Fruit fly (Drosophila melanogaster) whole organism, embryonic: ENCODE data around the gene CG6788.

Experiments
- B-H2 ChIP-seq: fragments of 200-800 bp; sonication (Bioruptor generic); optimal IDR thresholded peaks from 2 replicates; lab custom pipeline; 2018; ENCODE audit warnings: missing biosample characterization, mild to moderate bottlenecking, missing genetic modification characterization
- Bteb2 ChIP-seq: fragments of 200-800 bp; sonication (Bioruptor generic); optimal IDR thresholded peaks from 2 replicates; lab custom pipeline; 2016; ENCODE audit warnings: missing biosample characterization, missing genetic modification characterization
- CG10147 ChIP-seq: fragments of 200-800 bp; sonication (Bioruptor generic); optimal IDR thresholded peaks from 2 replicates; lab custom pipeline; 2019; ENCODE audit warnings: missing biosample characterization, mild to moderate bottlenecking, missing genetic modification characterization, moderate library complexity
- CG10462 ChIP-seq: fragments of 200-800 bp; sonication (Bioruptor generic); optimal IDR thresholded peaks from 2 replicates; lab custom pipeline; 2016; ENCODE audit warnings: missing biosample characterization, missing genetic modification characterization
- CG10654 ChIP-seq: fragments of 200-800 bp; sonication (Bioruptor generic); optimal IDR thresholded peaks from 2 replicates; lab custom pipeline; 2016; ENCODE audit warnings: missing biosample characterization, missing genetic modification characterization
- CG10959 ChIP-seq: fragments of 200-800 bp; sonication (Bioruptor generic); IDR thresholded peaks from 2 replicates; pipeline ENCODE4 v1.3.6; 2022; ENCODE audit warnings: missing biosample characterization, missing genetic modification characterization
- CG11247 ChIP-seq: fragments of 200-800 bp; sonication (Bioruptor generic); IDR thresholded peaks from 2 replicates; pipeline ENCODE4 v1.3.6; 2022; ENCODE audit warnings: missing biosample characterization, missing genetic modification characterization
- CG13296 ChIP-seq: fragments of 200-800 bp; sonication (Bioruptor generic); optimal IDR thresholded peaks from 3 replicates; lab custom pipeline; 2018; ENCODE audit warnings: missing biosample characterization, mild to moderate bottlenecking, missing genetic modification characterization
- CG13894 ChIP-seq: fragments of 200-800 bp; sonication (Bioruptor generic); optimal IDR thresholded peaks from 3 replicates; lab custom pipeline; 2018; ENCODE audit warnings: missing biosample characterization, mild to moderate bottlenecking, missing genetic modification characterization, moderate library complexity
- CG15269 ChIP-seq: fragments of 200-800 bp; sonication (Bioruptor generic); optimal IDR thresholded peaks from 2 replicates; lab custom pipeline; 2018; ENCODE audit warnings: missing biosample characterization, mild to moderate bottlenecking, missing genetic modification characterization, moderate library complexity
- CG17802 ChIP-seq: fragments of 200-800 bp; sonication (Bioruptor generic); optimal IDR thresholded peaks from 2 replicates; lab custom pipeline; 2018; ENCODE audit warnings: missing biosample characterization, mild to moderate bottlenecking, missing genetic modification characterization, moderate library complexity
- CG18599 ChIP-seq: fragments of 200-800 bp; sonication (Bioruptor generic); optimal IDR thresholded peaks from 3 replicates; lab custom pipeline; 2017; ENCODE audit warnings: missing biosample characterization, missing genetic modification characterization, mild to moderate bottlenecking, moderate library complexity, missing genetic modification reagents
- CG2129 ChIP-seq: fragments of 200-800 bp; sonication (Bioruptor generic); IDR thresholded peaks from 2 replicates; pipeline ENCODE4 v1.3.6; 2022; ENCODE audit warnings: missing biosample characterization, missing genetic modification characterization; ENCODE audit not compliant: partially characterized antibody
- CG2875 ChIP-seq: fragments of 200-800 bp; sonication (Bioruptor generic); optimal IDR thresholded peaks from 2 replicates; lab custom pipeline; 2017; ENCODE audit warnings: missing biosample characterization, mild to moderate bottlenecking, missing genetic modification characterization, missing genetic modification reagents
- CG3847 ChIP-seq: fragments of 200-800 bp; sonication (Bioruptor generic); IDR thresholded peaks from 2 replicates; pipeline ENCODE4 v1.3.6; 2022; ENCODE audit warnings: missing biosample characterization, missing genetic modification characterization
- CG6791 ChIP-seq: fragments of 200-800 bp; sonication (Bioruptor generic); IDR thresholded peaks from 3 replicates; pipeline ENCODE4 v1.3.6; 2022; ENCODE audit warnings: missing biosample characterization, missing genetic modification characterization; ENCODE audit not compliant: partially characterized antibody
- D19B ChIP-seq: fragments of 200-800 bp; sonication (Bioruptor generic); optimal IDR thresholded peaks from 2 replicates; lab custom pipeline; 2017; ENCODE audit warnings: missing biosample characterization, mild to moderate bottlenecking, missing genetic modification characterization
- Dad ChIP-seq: fragments of 200-800 bp; sonication (Bioruptor generic); optimal IDR thresholded peaks from 3 replicates; lab custom pipeline; 2016; ENCODE audit warnings: missing biosample characterization, missing genetic modification characterization
- Dek ChIP-seq: fragments of 200-800 bp; sonication (Bioruptor generic); optimal IDR thresholded peaks from 3 replicates; lab custom pipeline; 2019; ENCODE audit warnings: missing biosample characterization, mild to moderate bottlenecking, missing genetic modification characterization, moderate library complexity
- Dll ChIP-seq: fragments of 200-800 bp; sonication (Bioruptor generic); IDR thresholded peaks from 4 replicates; pipeline ENCODE4 v1.3.6; 2022; ENCODE audit warnings: missing biosample characterization, missing genetic modification characterization; ENCODE audit not compliant: partially characterized antibody
- Dp ChIP-seq: fragments of 200-800 bp; sonication (Bioruptor generic); optimal IDR thresholded peaks from 2 replicates; lab custom pipeline; 2018; ENCODE audit warnings: missing biosample characterization, mild to moderate bottlenecking, missing genetic modification characterization, moderate library complexity
- Elba2 ChIP-seq: fragments of 200-800 bp; sonication (Bioruptor generic); optimal IDR thresholded peaks from 3 replicates; lab custom pipeline; 2016; ENCODE audit warnings: missing biosample characterization, missing genetic modification characterization
- Ets65A ChIP-seq: fragments of 200-800 bp; sonication (Bioruptor generic); peaks from one replicate; lab custom pipeline; 2016; ENCODE audit warnings: missing biosample characterization, missing genetic modification characterization
- HLHmδ ChIP-seq: fragments of 200-800 bp; sonication (Bioruptor generic); optimal IDR thresholded peaks from 2 replicates; lab custom pipeline; 2018; ENCODE audit warnings: missing biosample characterization, mild to moderate bottlenecking, missing genetic modification characterization, moderate library complexity
- Max ChIP-seq: fragments of 200-800 bp; sonication (Bioruptor generic); optimal IDR thresholded peaks from 2 replicates; lab custom pipeline; 2016; ENCODE audit warnings: missing biosample characterization, mild to moderate bottlenecking, missing genetic modification characterization
- Neu2 ChIP-seq: fragments of 200-800 bp; sonication (Bioruptor generic); optimal IDR thresholded peaks from 3 replicates; lab custom pipeline; 2016; ENCODE audit warnings: missing biosample characterization, missing genetic modification characterization, borderline replicate concordance
- Ptx1 ChIP-seq: fragments of 200-800 bp; sonication (Bioruptor generic); IDR thresholded peaks from 2 replicates; pipeline ENCODE4 v1.3.6; 2022; ENCODE audit warnings: missing biosample characterization, missing genetic modification characterization
- Sin3A ChIP-seq: fragments of >200 bp; optimal IDR thresholded peaks from 2 replicates; lab custom pipeline; 2018
- Trl ChIP-seq, 3 experiments: fragments of >200 bp in 2 of 3; fragments of 200-800 bp in 1 of 3; sonication (Bioruptor generic) in 1 of 3; optimal IDR thresholded peaks; 2 replicates in 1 of 3; 3 replicates in 2 of 3; lab custom pipeline; 2016 to 2017; ENCODE audit warnings: missing biosample characterization in 1 of 3, missing genetic modification characterization in 1 of 3
- az2 ChIP-seq: fragments of 200-800 bp; sonication (Bioruptor generic); optimal IDR thresholded peaks from 3 replicates; lab custom pipeline; 2016; ENCODE audit warnings: missing biosample characterization, missing genetic modification characterization
- chm ChIP-seq: fragments of 200-800 bp; sonication (Bioruptor generic); IDR thresholded peaks from 2 replicates; pipeline ENCODE4 v1.3.6; 2022; ENCODE audit warnings: missing biosample characterization, missing genetic modification characterization
- croc ChIP-seq: fragments of 200-800 bp; sonication (Bioruptor generic); conservative IDR thresholded peaks from 3 replicates; pipeline ENCODE4 v1.3.6; 2022; ENCODE audit warnings: missing biosample characterization, missing genetic modification characterization
- cwo ChIP-seq: fragments of 200-800 bp; sonication (Bioruptor generic); optimal IDR thresholded peaks from 3 replicates; lab custom pipeline; 2017; ENCODE audit warnings: missing biosample characterization, missing genetic modification characterization, mild to moderate bottlenecking, moderate library complexity, missing genetic modification reagents
- dan ChIP-seq: fragments of 200-800 bp; sonication (Bioruptor generic); IDR thresholded peaks from 2 replicates; pipeline ENCODE4 v1.3.6; 2022; ENCODE audit warnings: missing biosample characterization, missing genetic modification characterization
- dimm ChIP-seq: fragments of 200-800 bp; sonication (Bioruptor generic); IDR thresholded peaks from 2 replicates; pipeline ENCODE4 v1.3.6; 2022; ENCODE audit warnings: missing biosample characterization, missing genetic modification characterization
- eyg ChIP-seq: fragments of 200-800 bp; sonication (Bioruptor generic); optimal IDR thresholded peaks from 3 replicates; lab custom pipeline; 2016; ENCODE audit warnings: missing biosample characterization, missing genetic modification characterization
- fu2 ChIP-seq: fragments of 200-800 bp; sonication (Bioruptor generic); optimal IDR thresholded peaks from 2 replicates; lab custom pipeline; 2016; ENCODE audit warnings: missing biosample characterization, missing genetic modification characterization
- gsb ChIP-seq: fragments of 200-800 bp; sonication (Bioruptor generic); IDR thresholded peaks from 2 replicates; pipeline ENCODE4 v1.3.6; 2022; ENCODE audit warnings: missing biosample characterization, missing genetic modification characterization
- luna ChIP-seq: fragments of 200-800 bp; sonication (Bioruptor generic); optimal IDR thresholded peaks from 2 replicates; lab custom pipeline; 2016; ENCODE audit warnings: missing biosample characterization, missing genetic modification characterization
- nerfin-1 ChIP-seq: fragments of 200-800 bp; sonication (Bioruptor generic); optimal IDR thresholded peaks from 3 replicates; lab custom pipeline; 2019; ENCODE audit warnings: missing biosample characterization, mild to moderate bottlenecking, missing genetic modification characterization, moderate library complexity
- otp ChIP-seq: fragments of 200-800 bp; sonication (Bioruptor generic); IDR thresholded peaks from 3 replicates; pipeline ENCODE4, ENCODE4 v1.3.6; 2022; ENCODE audit warnings: missing biosample characterization, missing genetic modification characterization
- ranshi ChIP-seq: fragments of 200-800 bp; sonication (Bioruptor generic); IDR thresholded peaks from 2 replicates; pipeline ENCODE4 v1.3.6; 2022; ENCODE audit warnings: missing biosample characterization, missing genetic modification characterization
- sima ChIP-seq: fragments of 200-800 bp; sonication (Bioruptor generic); optimal IDR thresholded peaks from 2 replicates; lab custom pipeline; 2016; ENCODE audit warnings: missing biosample characterization, missing genetic modification characterization
- slou ChIP-seq: fragments of 200-800 bp; sonication (Bioruptor generic); optimal IDR thresholded peaks from 3 replicates; lab custom pipeline; 2016; ENCODE audit warnings: missing biosample characterization, missing genetic modification characterization
- tup ChIP-seq: fragments of 200-800 bp; sonication (Bioruptor generic); optimal IDR thresholded peaks from 2 replicates; lab custom pipeline; 2016; ENCODE audit warnings: missing biosample characterization, mild to moderate bottlenecking, missing genetic modification characterization, moderate library complexity
- unc-4 ChIP-seq: fragments of 200-800 bp; sonication (Bioruptor generic); IDR thresholded peaks from 2 replicates; pipeline ENCODE4 v1.3.6; 2022; ENCODE audit warnings: missing biosample characterization, missing genetic modification characterization; ENCODE audit not compliant: partially characterized antibody
- zen2 ChIP-seq: fragments of 200-800 bp; sonication (Bioruptor generic); IDR thresholded peaks from 3 replicates; pipeline ENCODE4 v1.3.6; 2022; ENCODE audit warnings: missing biosample characterization, missing genetic modification characterization; ENCODE audit not compliant: partially characterized antibody
- zfh2 ChIP-seq: fragments of 200-800 bp; sonication (Bioruptor generic); optimal IDR thresholded peaks from 2 replicates; lab custom pipeline; 2016; ENCODE audit warnings: missing biosample characterization, missing genetic modification characterization

The CG6788 gene

DNA sequence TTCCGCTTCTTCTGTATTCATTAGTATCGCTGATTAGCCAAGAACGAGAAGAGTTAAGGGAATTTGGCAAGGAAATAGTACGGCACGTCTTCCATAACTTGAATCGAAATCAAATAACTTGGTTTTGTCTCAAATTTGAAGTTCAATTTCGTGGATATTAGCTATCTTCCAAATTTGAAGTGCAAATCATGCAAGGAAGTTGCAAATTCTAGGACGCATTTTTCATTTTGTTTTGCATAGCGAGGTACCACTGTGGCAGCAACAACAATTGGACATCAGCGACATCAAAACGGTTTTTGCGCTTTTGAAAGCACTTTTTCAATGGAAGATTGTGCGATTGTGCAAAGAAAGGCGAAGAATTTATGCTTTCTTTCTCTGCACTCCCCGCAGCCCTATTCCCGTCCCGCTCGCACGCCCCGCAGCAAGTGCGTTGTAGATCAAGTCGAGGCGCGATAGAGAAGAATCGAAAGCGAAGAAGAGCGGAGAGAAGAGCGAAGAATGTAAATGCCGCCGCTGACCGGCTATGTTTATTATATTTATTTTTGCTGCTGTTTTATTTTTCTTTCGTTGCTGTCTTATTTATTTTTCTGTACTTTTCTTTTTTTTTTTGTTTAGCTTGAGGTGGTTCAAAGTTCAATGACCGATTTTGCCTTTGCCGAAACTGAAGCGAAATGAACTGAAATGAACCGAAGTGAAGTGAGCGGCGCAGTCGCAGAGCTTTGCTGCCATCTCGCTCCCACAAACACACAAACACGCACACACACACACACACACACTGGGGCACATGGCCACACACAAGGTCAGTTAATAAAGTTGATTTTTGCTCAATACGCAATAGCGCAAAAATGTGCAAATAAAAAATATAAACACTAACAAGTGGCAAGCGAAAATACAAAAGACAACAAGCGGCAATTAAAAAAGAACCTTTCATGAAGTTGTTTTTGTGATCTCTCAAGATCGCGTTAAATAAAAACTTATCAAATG is 6.5 kb upstream of the CG6788 start (continued):
- peak; percentile 44 for TF ChIP-seq CG3847 (GFP tag; lab: Robert Waterston, UW)
- TF ChIP-seq CG10654, result peak; percentile 24
- no peak for TF ChIP-seq CG17802 (tag; lab: Kevin White, UChicago)
- peak; percentile 20 for TF ChIP-seq Dek (tag; lab: Kevin White, UChicago)
- peak; percentile 17 for TF ChIP-seq CG13296 (GFP tag; lab: Kevin White, UChicago)
- no peak for TF ChIP-seq sima
- no peak for TF ChIP-seq Dll (GFP tag; lab: Robert Waterston, UW)
- TF ChIP-seq Trl (optimal IDR thresholded peaks at IDR 0.05; lab: Kevin White, UChicago), result peak; percentile 19 to 32
- no peak for TF ChIP-seq Trl (GFP tag; optimal IDR thresholded peaks at IDR 0.05; lab: Kevin White, UChicago)
- no peak for TF ChIP-seq nerfin-1 (tag; lab: Kevin White, UChicago)
- peak; percentile 70 for TF ChIP-seq CG15269 (tag; lab: Kevin White, UChicago)
- TF ChIP-seq Ets65A (GFP tag; lab: Kevin White, UChicago), result peak; percentile 92
- no peak for TF ChIP-seq croc
- no peak for TF ChIP-seq dimm (GFP tag; lab: Robert Waterston, UW)
- peak; percentile 26 for TF ChIP-seq az2 (GFP tag; lab: Kevin White, UChicago)
- TF ChIP-seq CG2875 (GFP tag; lab: Kevin White, UChicago), result no peak
- TF ChIP-seq Ptx1 (GFP tag; lab: Robert Waterston, UW), result peak; percentile 75
- no peak for TF ChIP-seq eyg (GFP tag; lab: Kevin White, UChicago)
- TF ChIP-seq zen2, result no peak
- peak; percentile 69 for TF ChIP-seq CG18599
- no peak for TF ChIP-seq gsb
- TF ChIP-seq Dp (GFP tag; lab: Kevin White, UChicago), result no peak
- no peak for TF ChIP-seq CG6791 (GFP tag; lab: Robert Waterston, UW)
- no peak for TF ChIP-seq slou (GFP tag; lab: Kevin White, UChicago)
- TF ChIP-seq Dad (GFP tag; lab: Kevin White, UChicago), result no peak
- no peak for TF ChIP-seq CG10462 (GFP tag; lab: Kevin White, UChicago)
- no peak for TF ChIP-seq Elba2
- peak; percentile 44; the same call in 1 of the 2 replicates for TF ChIP-seq CG11247 (GFP tag; lab: Robert Waterston, UW)
- TF ChIP-seq CG10959 (GFP tag; lab: Robert Waterston, UW), result no peak
- no peak for TF ChIP-seq luna (GFP tag; lab: Kevin White, UChicago)
- TF ChIP-seq D19B (GFP tag; lab: Kevin White, UChicago), result peak; percentile 48
- 0 out of 2 replicates have a peak, but pooled peaks have one; percentile 13 for TF ChIP-seq chm (GFP tag; lab: Robert Waterston, UW)
- TF ChIP-seq ranshi (GFP tag; lab: Robert Waterston, UW), result peak; percentile 65; the same call in 1 of the 2 replicates
- TF ChIP-seq fu2, result peak; percentile 31
- no peak for TF ChIP-seq otp (GFP tag; lab: Robert Waterston, UW)
- no peak for TF ChIP-seq dan (GFP tag; lab: Robert Waterston, UW)
- TF ChIP-seq Max (GFP tag; lab: Kevin White, UChicago), result no peak
- no peak for TF ChIP-seq tup
- no peak for TF ChIP-seq unc-4 (GFP tag; lab: Robert Waterston, UW)
- no peak for TF ChIP-seq CG2129
- no peak for TF ChIP-seq B-H2 (GFP tag; lab: Kevin White, UChicago)
- TF ChIP-seq HLHmδ (GFP tag; lab: Kevin White, UChicago), result no peak
- no peak for TF ChIP-seq Sin3A
- TF ChIP-seq zfh2 (GFP tag; lab: Kevin White, UChicago), result peak; percentile 89
- no peak for TF ChIP-seq cwo (GFP tag; lab: Kevin White, UChicago)
- peak; percentile 16 for TF ChIP-seq Bteb2
- no peak for TF ChIP-seq CG13894 (tag; lab: Kevin White, UChicago)
- no peak for TF ChIP-seq Neu2 (GFP tag; lab: Kevin White, UChicago)
- TF ChIP-seq CG10147 (GFP tag; lab: Kevin White, UChicago), result no peak
